Worm (Caenorhabditis elegans) whole organism, young adult: ENCODE results near the gene ncx-2.

ENCODE experiments used
- B0035.1 ChIP-seq: sonication (generic microtip); optimal IDR thresholded peaks from 2 replicates; lab custom pipeline; 2016; ENCODE audit warnings: missing genetic modification characterization, mild to moderate bottlenecking, missing compliant biosample characterization, missing genotype, missing genetic modification reagents
- C06A6.2 ChIP-seq: fragments of 200-800 bp; sonication (Bioruptor generic); conservative IDR thresholded peaks from 2 replicates; pipeline ENCODE4 v1.3.6; 2022; ENCODE audit warnings: missing genetic modification characterization, missing compliant biosample characterization
- F52B5.7 ChIP-seq: sonication (generic microtip); optimal IDR thresholded peaks from 2 replicates; lab custom pipeline; 2016; ENCODE audit warnings: mild to moderate bottlenecking, missing genetic modification characterization, missing compliant biosample characterization
- K12H6.12 ChIP-seq: fragments of 200-800 bp; sonication (Bioruptor generic); optimal IDR thresholded peaks from 2 replicates; lab custom pipeline; 2018; ENCODE audit warnings: mild to moderate bottlenecking, missing genetic modification characterization, missing compliant biosample characterization
- T07F8.4 ChIP-seq: sonication (generic microtip); optimal IDR thresholded peaks from 2 replicates; lab custom pipeline; 2016; ENCODE audit warnings: mild to moderate bottlenecking, missing genetic modification characterization, moderate library complexity, missing compliant biosample characterization
- Y95B8A.8 ChIP-seq: fragments of 200-800 bp; sonication (Bioruptor generic); IDR thresholded peaks from 2 replicates; pipeline ENCODE4 v1.3.6; 2022; ENCODE audit warnings: missing genetic modification reagents, missing genetic modification characterization, missing compliant biosample characterization
- ZK185.1 ChIP-seq: sonication (generic microtip); optimal IDR thresholded peaks from 2 replicates; lab custom pipeline; 2016; ENCODE audit warnings: mild to moderate bottlenecking, missing genetic modification characterization, missing compliant biosample characterization; ENCODE audit not compliant: poor library complexity, severe bottlenecking
- akir-1 ChIP-seq: fragments of 200-800 bp; sonication (Bioruptor generic); optimal IDR thresholded peaks from 2 replicates; lab custom pipeline; 2018; ENCODE audit warnings: mild to moderate bottlenecking, missing genetic modification characterization, moderate library complexity, missing compliant biosample characterization
- aptf-3 ChIP-seq: fragments of 200-800 bp; sonication (Bioruptor generic); IDR thresholded peaks from 2 replicates; pipeline ENCODE4 v1.3.6; 2022; ENCODE audit warnings: missing genetic modification characterization, missing compliant biosample characterization
- atf-7 ChIP-seq: sonication (generic microtip); optimal IDR thresholded peaks from 2 replicates; lab custom pipeline; 2017; ENCODE audit warnings: mild to moderate bottlenecking, missing genetic modification characterization, missing compliant biosample characterization
- bed-1 ChIP-seq: fragments of 200-800 bp; sonication (Bioruptor generic); IDR thresholded peaks from 2 replicates; pipeline ENCODE4 v1.3.6; 2022; ENCODE audit warnings: missing genetic modification reagents, missing genetic modification characterization, missing compliant biosample characterization
- cebp-1 ChIP-seq, 2 experiments: fragments of 200-800 bp in 1 of 2; sonication (Bioruptor generic) in 1 of 2; sonication (generic microtip) in 1 of 2; IDR thresholded peaks in 1 of 2; optimal IDR thresholded peaks in 1 of 2; 2 replicates each; pipeline versions ENCODE4 v1.3.6 to Lab custom; 2017 to 2022; ENCODE audit warnings: missing compliant biosample characterization in 2 of 2, missing genetic modification characterization in 2 of 2, mild to moderate bottlenecking in 1 of 2, missing genetic modification reagents in 1 of 2, moderate library complexity in 1 of 2
- ceh-79 ChIP-seq: sonication (generic microtip); optimal IDR thresholded peaks from 2 replicates; lab custom pipeline; 2017; ENCODE audit warnings: mild to moderate bottlenecking, missing genetic modification characterization, missing compliant biosample characterization
- ceh-91 ChIP-seq: fragments of 200-800 bp; sonication (Bioruptor generic); IDR thresholded peaks from 2 replicates; pipeline ENCODE4 v1.3.6; 2022; ENCODE audit warnings: missing genetic modification reagents, missing genetic modification characterization, missing compliant biosample characterization
- die-1 ChIP-seq: sonication (generic microtip); optimal IDR thresholded peaks from 2 replicates; lab custom pipeline; 2016; ENCODE audit warnings: missing genotype, mild to moderate bottlenecking, missing genetic modification characterization, missing compliant biosample characterization
- dox-1 ChIP-seq: fragments of 200-800 bp; sonication (Bioruptor generic); IDR thresholded peaks from 2 replicates; pipeline ENCODE4 v1.3.6; 2022; ENCODE audit warnings: missing genetic modification reagents, missing genetic modification characterization, missing compliant biosample characterization
- efl-1 ChIP-seq: fragments of 150-350 bp; optimal IDR thresholded peaks from 2 replicates; lab custom pipeline; 2014; ENCODE audit warnings: missing biosample characterization, missing genetic modification reagents, missing genetic modification characterization
- hmg-1.2 ChIP-seq: fragments of 200-800 bp; sonication (Bioruptor generic); IDR thresholded peaks from 2 replicates; pipeline ENCODE4 v1.3.6; 2022; ENCODE audit warnings: missing genetic modification reagents, missing genetic modification characterization, missing compliant biosample characterization
- lag-1 ChIP-seq: fragments of 200-800 bp; sonication (Bioruptor generic); IDR thresholded peaks from 2 replicates; pipeline ENCODE4 v1.3.6; 2022; ENCODE audit warnings: missing genetic modification reagents, missing genetic modification characterization, missing compliant biosample characterization
- let-526 ChIP-seq: fragments of 200-800 bp; sonication (Bioruptor generic); IDR thresholded peaks from 2 replicates; pipeline ENCODE4 v1.3.6; 2022; ENCODE audit warnings: missing genetic modification reagents, missing genetic modification characterization, missing compliant biosample characterization
- lin-35 ChIP-seq, 3 experiments: fragments of 150-350 bp in 2 of 3; sonication (generic microtip) in 1 of 3; optimal IDR thresholded peaks; 2 replicates each; lab custom pipeline; 2014 to 2018; ENCODE audit warnings: missing biosample characterization in 3 of 3, missing genetic modification characterization in 3 of 3, missing genetic modification reagents in 3 of 3
- lin-54 ChIP-seq: fragments of 200-800 bp; sonication (Bioruptor generic); optimal IDR thresholded peaks from 2 replicates; lab custom pipeline; 2018; ENCODE audit warnings: mild to moderate bottlenecking, missing genetic modification characterization, missing compliant biosample characterization
- lir-1 ChIP-seq: fragments of 200-800 bp; sonication (Bioruptor generic); conservative IDR thresholded peaks from 2 replicates; pipeline ENCODE4 v1.3.6; 2022; ENCODE audit warnings: missing genetic modification reagents, missing genetic modification characterization, missing compliant biosample characterization
- madf-10 ChIP-seq: sonication (generic microtip); optimal IDR thresholded peaks from 2 replicates; lab custom pipeline; 2016; ENCODE audit warnings: mild to moderate bottlenecking, missing genetic modification characterization, missing compliant biosample characterization
- mcd-1 ChIP-seq: fragments of 200-800 bp; sonication (Bioruptor generic); IDR thresholded peaks from 2 replicates; pipeline ENCODE4 v1.3.6; 2022; ENCODE audit warnings: missing genetic modification reagents, missing genetic modification characterization, missing compliant biosample characterization
- mxl-1 ChIP-seq: sonication (generic microtip); optimal IDR thresholded peaks from 2 replicates; lab custom pipeline; 2016; ENCODE audit warnings: missing genetic modification characterization, missing compliant biosample characterization
- nfyb-1 ChIP-seq: fragments of 200-800 bp; sonication (Bioruptor generic); IDR thresholded peaks from 2 replicates; pipeline ENCODE4 v1.3.6; 2022; ENCODE audit warnings: missing genetic modification reagents, missing genetic modification characterization, missing compliant biosample characterization
- nhr-90 ChIP-seq: sonication (generic microtip); optimal IDR thresholded peaks from 2 replicates; lab custom pipeline; 2016; ENCODE audit warnings: missing genotype, mild to moderate bottlenecking, missing genetic modification characterization, missing compliant biosample characterization
- rec-8 ChIP-seq, 2 experiments: sonication (generic microtip); optimal IDR thresholded peaks; 2 replicates each; lab custom pipeline; 2016; ENCODE audit warnings: mild to moderate bottlenecking in 2 of 2, missing genetic modification characterization in 2 of 2, missing genetic modification reagents in 2 of 2, missing genotype in 2 of 2, missing biosample characterization in 1 of 2, missing compliant biosample characterization in 1 of 2, moderate library complexity in 1 of 2
- rpc-1 ChIP-seq, 2 experiments: fragments of 150-350 bp in 1 of 2; sonication (generic microtip) in 1 of 2; optimal IDR thresholded peaks; 2 replicates each; lab custom pipeline; 2014 to 2018; ENCODE audit warnings: missing biosample characterization in 1 of 2, missing genetic modification characterization in 1 of 2, missing genetic modification reagents in 1 of 2, missing genotype in 1 of 2
- sdz-38 ChIP-seq: sonication (generic microtip); optimal IDR thresholded peaks from 2 replicates; lab custom pipeline; 2016; ENCODE audit warnings: missing genotype, missing genetic modification characterization, missing compliant biosample characterization
- snpc-1.3 ChIP-seq: sonication (generic microtip); optimal IDR thresholded peaks from 2 replicates; lab custom pipeline; 2017; ENCODE audit warnings: missing genetic modification characterization, mild to moderate bottlenecking, missing compliant biosample characterization, antibody characterized with exemption, moderate library complexity, missing genotype, missing genetic modification reagents; ENCODE audit not compliant: insufficient read depth
- sptf-2 ChIP-seq: fragments of 200-800 bp; sonication (Bioruptor generic); optimal IDR thresholded peaks from 2 replicates; lab custom pipeline; 2018; ENCODE audit warnings: mild to moderate bottlenecking, missing genetic modification characterization, missing compliant biosample characterization
- tbx-9 ChIP-seq: sonication (generic microtip); optimal IDR thresholded peaks from 2 replicates; lab custom pipeline; 2016; ENCODE audit warnings: borderline replicate concordance, missing genetic modification characterization, inconsistent platforms, missing compliant biosample characterization
- unc-130 ChIP-seq: sonication (generic microtip); optimal IDR thresholded peaks from 2 replicates; lab custom pipeline; 2016; ENCODE audit warnings: missing genetic modification reagents, missing genetic modification characterization, missing compliant biosample characterization
- zfh-2 ChIP-seq: fragments of 200-800 bp; sonication (Bioruptor generic); conservative IDR thresholded peaks from 2 replicates; pipeline ENCODE4 v1.3.6; 2022; ENCODE audit warnings: missing genetic modification reagents, missing genetic modification characterization, missing compliant biosample characterization
- ztf-6 ChIP-seq: fragments of 200-800 bp; sonication (Bioruptor generic); IDR thresholded peaks from 2 replicates; pipeline ENCODE4 v1.3.6; 2022; ENCODE audit warnings: missing genetic modification reagents, missing genetic modification characterization, missing compliant biosample characterization

Gene ncx-2

DNA sequence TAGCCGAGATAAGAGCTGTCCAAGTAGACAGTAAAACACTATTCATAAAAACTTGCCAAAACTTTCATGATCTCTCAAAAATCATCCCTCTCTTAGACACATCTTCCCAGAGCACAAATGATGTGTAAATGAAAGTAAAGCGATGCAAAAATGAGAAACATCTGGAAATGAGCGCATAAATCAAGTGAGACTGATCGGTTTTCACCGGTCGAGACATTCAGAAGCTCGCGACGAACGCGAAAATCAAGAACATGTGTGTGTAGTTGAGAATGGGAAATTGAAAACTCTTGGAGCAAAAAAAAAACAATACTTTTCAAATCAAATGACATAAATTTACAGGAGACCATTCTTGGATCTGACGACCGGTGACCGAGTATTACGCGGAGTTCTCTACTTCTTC lies 877 bp downstream of the ncx-2 start:
- TF ChIP-seq tbx-9 (tag; lab: Kevin White, UChicago): no peak
- no peak for TF ChIP-seq mcd-1 (GFP tag; lab: Robert Waterston, UW)
- no peak for TF ChIP-seq ceh-79
- no peak for TF ChIP-seq B0035.1 (tag; lab: Kevin White, UChicago)
- TF ChIP-seq efl-1 (GFP tag; lab: Kevin White, UChicago): no peak
- TF ChIP-seq sdz-38 (tag; lab: Kevin White, UChicago): no peak
- TF ChIP-seq akir-1 (GFP tag; lab: Kevin White, UChicago): no peak
- TF ChIP-seq sptf-2: no peak
- TF ChIP-seq zfh-2: no peak
- TF ChIP-seq lin-35 (GFP tag; optimal IDR thresholded peaks at IDR 0.05; lab: Kevin White, UChicago): no peak

DNA sequence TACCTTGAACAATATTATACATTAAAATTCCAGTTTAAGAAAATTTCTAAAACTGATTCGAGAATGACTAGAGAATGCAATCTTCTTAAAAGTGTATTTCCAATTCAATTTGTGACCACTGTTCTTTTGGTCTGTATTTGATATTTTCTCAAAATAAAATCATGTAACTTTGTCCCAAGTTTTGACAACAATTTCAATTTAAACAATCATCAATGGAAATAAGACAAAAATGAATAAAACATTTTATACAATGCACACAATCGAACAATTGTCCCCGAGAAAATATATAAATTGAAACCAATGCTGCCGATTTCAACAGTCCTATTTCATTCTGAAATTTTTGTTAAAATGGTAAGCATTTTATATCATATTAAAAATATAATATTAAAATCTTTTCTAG lies 8.1 kb downstream of the ncx-2 start, which contains the start of gene C10G8.4:
C10G8.4 (plus strand) TSS at position 301 of the 400 bp plus-strand sequence.
- TF ChIP-seq sptf-2 (no peak), ceh-79 (no peak), rec-8 (tag; optimal IDR thresholded peaks at IDR 0.05; lab: Kevin White, UChicago) (no peak), mxl-1 (tag; lab: Kevin White, UChicago) (no peak), lag-1 (GFP tag; lab: Robert Waterston, UW) (no peak), C06A6.2 (GFP tag; lab: Robert Waterston, UW) (no peak), die-1 (tag; lab: Kevin White, UChicago) (no peak), aptf-3 (GFP tag; lab: Robert Waterston, UW) (no peak), nhr-90 (tag; lab: Kevin White, UChicago) (no peak), T07F8.4 (tag; lab: Kevin White, UChicago) (no peak), ztf-6 (no peak), rpc-1 (optimal IDR thresholded peaks at IDR 0.05; lab: Kevin White, UChicago) (no peak), rpc-1 (tag; optimal IDR thresholded peaks at IDR 0.05; lab: Kevin White, UChicago) (no peak), cebp-1 (GFP tag; IDR thresholded peaks at IDR 0.05; lab: Robert Waterston, UW) (no peak), cebp-1 (tag; optimal IDR thresholded peaks at IDR 0.05; lab: Kevin White, UChicago) (no peak), lin-54 (GFP tag; lab: Kevin White, UChicago) (no peak), atf-7 (no peak), madf-10 (tag; lab: Kevin White, UChicago) (no peak), mcd-1 (GFP tag; lab: Robert Waterston, UW) (no peak)

ce11 chrV:5312453-5312852 lies 9.0 kb downstream of the ncx-2 start, which contains the start of gene C10G8.3:
C10G8.3 (plus strand) TSS chrV:5312753.
- TF ChIP-seq lin-54 (GFP tag; lab: Kevin White, UChicago): no peak
- TF ChIP-seq bed-1 (GFP tag; lab: Robert Waterston, UW): no peak
- TF ChIP-seq ztf-6: no peak
- TF ChIP-seq F52B5.7 (tag; lab: Kevin White, UChicago): no peak
- no peak for TF ChIP-seq aptf-3 (GFP tag; lab: Robert Waterston, UW)
- no peak for TF ChIP-seq mxl-1 (tag; lab: Kevin White, UChicago)
- TF ChIP-seq dox-1: no peak
- no peak for TF ChIP-seq snpc-1.3 (tag; lab: Kevin White, UChicago)
- TF ChIP-seq lin-35 (GFP tag; optimal IDR thresholded peaks at IDR 0.05; lab: Kevin White, UChicago): no peak
- TF ChIP-seq let-526 (GFP tag; lab: Robert Waterston, UW): no peak
- TF ChIP-seq ZK185.1 (tag; lab: Kevin White, UChicago): no peak
- no peak for TF ChIP-seq K12H6.12 (tag; lab: Kevin White, UChicago)
- no peak for TF ChIP-seq Y95B8A.8 (GFP tag; lab: Robert Waterston, UW)
- no peak for TF ChIP-seq hmg-1.2 (GFP tag; lab: Robert Waterston, UW)
- no peak for TF ChIP-seq nfyb-1 (GFP tag; lab: Robert Waterston, UW)
- no peak for TF ChIP-seq unc-130 (GFP tag; lab: Kevin White, UChicago)
- TF ChIP-seq ceh-91 (GFP tag; lab: Robert Waterston, UW): no peak
- no peak for TF ChIP-seq madf-10 (tag; lab: Kevin White, UChicago)
- TF ChIP-seq lir-1 (GFP tag; lab: Robert Waterston, UW): no peak
- TF ChIP-seq, all 124 proteins: peak for 0
